Worm (Caenorhabditis elegans): ENCODE data around the gene W06G6.9.

Gene W06G6.9

DNA sequence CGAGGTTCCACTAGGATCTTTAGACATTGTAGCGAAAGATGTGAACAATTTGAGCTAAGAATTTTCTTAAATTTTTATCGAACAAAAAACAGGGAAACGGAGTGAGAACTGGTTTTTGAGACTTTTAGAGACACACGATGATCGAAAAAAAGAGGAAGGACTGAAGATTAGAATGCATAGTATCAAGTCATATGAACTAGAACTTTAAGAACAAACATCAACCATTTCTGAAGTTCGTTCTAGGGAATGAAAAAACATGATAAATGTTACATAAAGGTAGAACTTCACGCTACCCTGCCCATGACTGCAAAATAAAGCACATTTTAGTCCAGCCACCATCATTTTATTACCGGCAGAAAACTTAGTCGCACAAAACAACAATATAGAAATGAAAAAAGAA is at the start of gene W06G6.9:
Gene W06G6.9, minus strand, starts transcription at position 101 of the 400 bp plus-strand sequence.
- TF ChIP-seq pha-2 (tag; optimal IDR thresholded peaks at IDR 0.05) (no peak), ceh-30 (tag; optimal IDR thresholded peaks at IDR 0.05) (no peak), madf-2 (tag; optimal IDR thresholded peaks at IDR 0.05) (no peak), ceh-14 (tag; optimal IDR thresholded peaks at IDR 0.05) (no peak), ceh-18 (tag; optimal IDR thresholded peaks at IDR 0.05) (no peak), pqm-1 (tag; optimal IDR thresholded peaks at IDR 0.05) (no peak), pax-1 (tag; optimal IDR thresholded peaks at IDR 0.05) (no peak), T23F11.4 (GFP tag; optimal IDR thresholded peaks at IDR 0.05) (no peak), hlh-13 (GFP tag; optimal IDR thresholded peaks at IDR 0.05) (no peak), ceh-9 (tag; optimal IDR thresholded peaks at IDR 0.05) (no peak), ref-2 (tag; optimal IDR thresholded peaks at IDR 0.05) (no peak), sox-2 (GFP tag; IDR thresholded peaks at IDR 0.05) (no peak), syd-9 (tag; optimal IDR thresholded peaks at IDR 0.05) (no peak), sox-4 (tag; optimal IDR thresholded peaks at IDR 0.05) (no peak), ama-1 (optimal IDR thresholded peaks at IDR 0.05) (no peak)

DNA sequence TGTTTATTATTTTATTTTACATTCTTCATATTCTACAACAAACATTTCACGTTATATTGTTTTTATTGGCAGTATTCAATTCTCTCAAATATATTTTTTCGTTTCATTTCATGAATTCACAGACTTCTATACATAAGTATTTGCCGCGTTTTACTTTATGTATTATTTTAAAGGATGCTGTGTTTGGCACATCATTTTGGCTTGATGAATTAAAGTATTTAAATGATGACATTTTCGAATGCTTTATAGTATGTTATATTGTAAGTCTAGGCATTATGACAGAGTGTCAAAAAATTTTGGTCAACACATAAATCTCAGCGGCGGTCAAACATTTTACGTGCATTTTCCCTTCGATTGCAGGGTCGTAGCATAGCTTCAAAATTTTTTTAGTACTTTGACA is 49.2 kb upstream of the W06G6.9 start:
- TF ChIP-seq sox-4 (tag; optimal IDR thresholded peaks at IDR 0.05) (no peak), C08G9.2 (tag; optimal IDR thresholded peaks at IDR 0.05) (no peak), ceh-34 (tag; optimal IDR thresholded peaks at IDR 0.05) (no peak), ttx-3 (tag; optimal IDR thresholded peaks at IDR 0.05) (no peak), pax-1 (tag; optimal IDR thresholded peaks at IDR 0.05) (no peak), pqm-1 (tag; optimal IDR thresholded peaks at IDR 0.05) (no peak), K09A11.1 (tag; optimal IDR thresholded peaks at IDR 0.05; ENCODE audit: insufficient read depth) (no peak), sox-2 (GFP tag; IDR thresholded peaks at IDR 0.05) (no peak), unc-55 (GFP tag; optimal IDR thresholded peaks at IDR 0.05) (no peak), pha-2 (tag; optimal IDR thresholded peaks at IDR 0.05) (no peak), lin-11 (tag; optimal IDR thresholded peaks at IDR 0.05) (no peak), ceh-31 (tag; optimal IDR thresholded peaks at IDR 0.05) (no peak), ref-2 (tag; optimal IDR thresholded peaks at IDR 0.05) (no peak), K02D7.2 (tag; optimal IDR thresholded peaks at IDR 0.05) (no peak), F13H6.1 (tag; optimal IDR thresholded peaks at IDR 0.05) (no peak), hlh-15 (tag; optimal IDR thresholded peaks at IDR 0.05) (no peak), ceh-22 (tag; optimal IDR thresholded peaks at IDR 0.05) (no peak), sdc-2 (tag; optimal IDR thresholded peaks at IDR 0.05) (no peak), ama-1 (optimal IDR thresholded peaks at IDR 0.05) (no peak)

DNA sequence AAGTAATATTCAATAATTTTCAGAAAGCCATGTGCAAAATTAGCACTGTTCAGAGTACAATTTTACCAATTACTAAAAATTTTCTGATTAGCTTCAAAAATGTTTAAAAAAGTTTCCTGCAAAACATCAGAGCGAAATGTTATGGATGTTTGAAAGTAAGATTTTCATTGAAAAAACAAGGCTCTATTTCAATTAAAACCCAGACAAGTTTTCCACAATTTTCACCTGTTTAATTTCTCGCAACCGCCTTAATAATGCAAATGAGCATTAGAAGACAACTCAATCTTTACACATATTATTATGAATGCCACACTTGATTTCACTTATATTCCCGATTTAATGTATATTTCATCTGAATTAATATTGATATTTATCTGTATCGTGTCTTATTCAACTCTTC is 48.3 kb upstream of the W06G6.9 start, which contains the start of gene srz-101:
Gene srz-101, plus strand, starts transcription at position 301 of the 400 bp plus-strand sequence.
- TF ChIP-seq che-1 (tag; optimal IDR thresholded peaks at IDR 0.05) = no peak
- no peak for TF ChIP-seq hlh-13 (GFP tag; optimal IDR thresholded peaks at IDR 0.05)
- TF ChIP-seq pag-3 (tag; optimal IDR thresholded peaks at IDR 0.05; ENCODE audit: borderline replicate concordance) = no peak
- no peak for TF ChIP-seq ets-4 (tag; optimal IDR thresholded peaks at IDR 0.05)
- no peak for TF ChIP-seq sox-4 (tag; optimal IDR thresholded peaks at IDR 0.05)
- no peak for TF ChIP-seq hlh-6 (tag; optimal IDR thresholded peaks at IDR 0.05)
- TF ChIP-seq tbx-2 (tag; optimal IDR thresholded peaks at IDR 0.05) = no peak
- TF ChIP-seq elt-4 (tag; optimal IDR thresholded peaks at IDR 0.05) = no peak
- TF ChIP-seq ceh-19 (GFP tag; optimal IDR thresholded peaks at IDR 0.05) = no peak

DNA sequence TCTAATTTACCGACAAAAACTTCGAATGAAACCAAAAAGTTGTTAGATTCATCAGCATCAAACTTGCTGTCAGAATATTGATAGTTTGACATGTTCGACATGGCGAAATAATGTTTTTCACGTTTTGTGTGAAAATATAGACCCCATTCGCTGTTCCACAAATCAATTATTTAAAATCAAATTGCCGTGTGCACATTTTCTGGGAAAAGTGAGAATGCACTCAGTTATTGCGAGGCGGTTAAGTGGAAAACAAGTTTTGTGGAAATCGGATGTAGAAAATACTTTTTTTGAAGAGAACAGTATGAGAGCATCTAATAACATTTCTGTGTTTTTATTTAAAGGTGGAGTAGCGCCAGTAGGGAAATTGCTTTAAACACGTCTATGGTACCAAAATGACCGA is 47.5 kb upstream of the W06G6.9 start, which contains the start of gene srw-42:
Gene srw-42, minus strand, starts transcription at position 101 of the 400 bp plus-strand sequence.
- TF ChIP-seq hlh-15 (tag; optimal IDR thresholded peaks at IDR 0.05) (no peak), eyg-1 (tag; optimal IDR thresholded peaks at IDR 0.05) (no peak), sox-4 (tag; optimal IDR thresholded peaks at IDR 0.05) (no peak), nfya-1 (tag; optimal IDR thresholded peaks at IDR 0.05) (no peak), sox-2 (GFP tag; IDR thresholded peaks at IDR 0.05) (no peak), dmd-4 (tag; optimal IDR thresholded peaks at IDR 0.05; ENCODE audit: borderline replicate concordance) (no peak), Y22D7AL.16 (tag; optimal IDR thresholded peaks at IDR 0.05) (no peak), rnt-1 (tag; optimal IDR thresholded peaks at IDR 0.05) (no peak), ceh-2 (tag; optimal IDR thresholded peaks at IDR 0.05) (no peak), ttx-3 (tag; optimal IDR thresholded peaks at IDR 0.05) (no peak), sdc-2 (tag; optimal IDR thresholded peaks at IDR 0.05) (no peak), pax-1 (tag; optimal IDR thresholded peaks at IDR 0.05) (no peak), T23F11.4 (GFP tag; optimal IDR thresholded peaks at IDR 0.05) (no peak)

All from whole organism, late embryonic.